Worm (Caenorhabditis elegans): ENCODE data around the gene lsy-2.

Gene lsy-2

ce11 chrX:2108182-2108581 lies 18.7 kb downstream of the lsy-2 start:
- TF ChIP-seq ceh-63 (GFP tag; optimal IDR thresholded peaks at IDR 0.05): no peak
- TF ChIP-seq unc-86 (tag; optimal IDR thresholded peaks at IDR 0.05): no peak
- TF ChIP-seq rnt-1 (tag; optimal IDR thresholded peaks at IDR 0.05): peak; percentile 55
- no peak for TF ChIP-seq tlp-1 (tag; optimal IDR thresholded peaks at IDR 0.05)
- peak in 1 of 2 experiments; percentile 16 for TF ChIP-seq lin-35 (GFP tag; optimal IDR thresholded peaks at IDR 0.05)
- TF ChIP-seq nhr-237 (tag; optimal IDR thresholded peaks at IDR 0.05): no peak
- TF ChIP-seq hpl-2 (GFP tag; optimal IDR thresholded peaks at IDR 0.05): no peak
- peak; percentile 54 for TF ChIP-seq lin-14 (GFP tag; optimal IDR thresholded peaks at IDR 0.05)
- peak; percentile 62 for TF ChIP-seq blmp-1 (tag; optimal IDR thresholded peaks at IDR 0.05)
- peak; percentile 1 for TF ChIP-seq skn-1 (tag; optimal IDR thresholded peaks at IDR 0.05)
- TF ChIP-seq sptf-1 (tag; optimal IDR thresholded peaks at IDR 0.05): no peak
- TF ChIP-seq Y116A8C.19 (tag; optimal IDR thresholded peaks at IDR 0.05; ENCODE audit: borderline replicate concordance): no peak

ce11 chrX:2108682-2109081 lies 19.2 kb downstream of the lsy-2 start, which contains the start of gene F53B1.2:
F53B1.2 (plus strand) TSS chrX:2108982.
- TF ChIP-seq ama-1 (optimal IDR thresholded peaks at IDR 0.05): no peak
- TF ChIP-seq dpl-1 (GFP tag; optimal IDR thresholded peaks at IDR 0.05): no peak
- no peak for TF ChIP-seq fos-1 (tag; optimal IDR thresholded peaks at IDR 0.05)

ce11 chrX:2110603-2111327 lies 21.3 kb downstream of the lsy-2 start:
- TF ChIP-seq nhr-77 (tag; optimal IDR thresholded peaks at IDR 0.05): no peak
- no peak for TF ChIP-seq nhr-84 (tag; optimal IDR thresholded peaks at IDR 0.05)
- no peak for TF ChIP-seq sup-37 (GFP tag; optimal IDR thresholded peaks at IDR 0.05)
- no peak for TF ChIP-seq xbp-1 (tag; optimal IDR thresholded peaks at IDR 0.05)
- TF ChIP-seq nhr-20 (tag; optimal IDR thresholded peaks at IDR 0.05): no peak
- TF ChIP-seq unc-98 (GFP tag; IDR thresholded peaks at IDR 0.05): no peak
- TF ChIP-seq ceh-63 (GFP tag; optimal IDR thresholded peaks at IDR 0.05): no peak
- no peak for TF ChIP-seq skn-1 (tag; optimal IDR thresholded peaks at IDR 0.05)
- no peak for TF ChIP-seq ceh-90 (tag; optimal IDR thresholded peaks at IDR 0.05)
- TF ChIP-seq zip-4 (GFP tag; optimal IDR thresholded peaks at IDR 0.05): no peak
- no peak for TF ChIP-seq hlh-4 (tag; optimal IDR thresholded peaks at IDR 0.05)
- TF ChIP-seq blmp-1 (tag; optimal IDR thresholded peaks at IDR 0.05): no peak
- no peak for TF ChIP-seq Y116A8C.19 (tag; optimal IDR thresholded peaks at IDR 0.05; ENCODE audit: borderline replicate concordance)

DNA sequence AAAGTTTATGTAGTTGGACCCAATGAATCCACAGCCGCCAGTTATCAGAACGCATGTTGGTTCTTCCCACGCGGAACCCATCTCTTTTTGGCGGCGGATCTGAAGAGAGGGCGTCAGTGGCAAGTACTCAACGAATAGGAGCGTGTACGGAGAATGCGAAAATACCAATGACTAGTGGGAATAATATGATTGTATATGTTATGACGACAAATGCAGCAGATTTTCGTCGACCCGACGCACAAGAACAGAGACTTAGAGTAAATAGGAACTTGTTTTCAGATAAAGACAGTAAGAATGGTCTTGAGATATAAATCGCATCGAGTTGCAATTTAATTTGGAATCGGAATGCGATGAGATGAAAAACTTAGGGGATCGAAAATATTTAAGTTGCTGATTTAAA lies 23.5 kb downstream of the lsy-2 start, which contains the start of gene bus-5:
Gene bus-5 (minus strand): TSS at position 101 of the 400 bp plus-strand sequence.
- TF ChIP-seq nhr-19 (GFP tag; conservative IDR thresholded peaks at IDR 0.05) (no peak), nhr-90 (tag; optimal IDR thresholded peaks at IDR 0.05; ENCODE audit: poor library complexity) (no peak), ceh-82 (tag; optimal IDR thresholded peaks at IDR 0.05) (no peak), aha-1 (tag; optimal IDR thresholded peaks at IDR 0.05) (no peak), vab-15 (tag; optimal IDR thresholded peaks at IDR 0.05) (no peak), ztf-11 (tag; optimal IDR thresholded peaks at IDR 0.05) (no peak), nhr-84 (tag; optimal IDR thresholded peaks at IDR 0.05) (no peak), mef-2 (tag; optimal IDR thresholded peaks at IDR 0.05) (no peak), unc-62 (GFP tag; optimal IDR thresholded peaks at IDR 0.05) (no peak), dsc-1 (tag; optimal IDR thresholded peaks at IDR 0.05) (no peak), unc-98 (GFP tag; IDR thresholded peaks at IDR 0.05) (no peak)

- TF ChIP-seq sox-4 (tag; optimal IDR thresholded peaks at IDR 0.05) (no peak), fos-1 (tag; optimal IDR thresholded peaks at IDR 0.05) (no peak), unc-62 (GFP tag; optimal IDR thresholded peaks at IDR 0.05) (no peak), tlp-1 (tag; optimal IDR thresholded peaks at IDR 0.05) (no peak), pqm-1 (tag; optimal IDR thresholded peaks at IDR 0.05) (no peak), egl-27 (tag; optimal IDR thresholded peaks at IDR 0.05) (no peak), ztf-11 (tag; optimal IDR thresholded peaks at IDR 0.05) (no peak)
Observed at ce11 chrX:2114171-2114570, 24.7 kb downstream of the lsy-2 start.

Measured in whole organism, L1 larva.